Fruit fly (Drosophila melanogaster) whole organism, wandering third instar larva: ENCODE data around the gene Actn.

Source experiments
- Rel ChIP-seq, 2 experiments: fragments of 200-800 bp; sonication (Bioruptor generic) in 1 of 2; optimal IDR thresholded peaks; 2 replicates in 1 of 2; 3 replicates in 1 of 2; lab custom pipeline; 2016 to 2019; ENCODE audit warnings: mild to moderate bottlenecking in 2 of 2, missing biosample characterization in 2 of 2, missing genetic modification characterization in 2 of 2, moderate library complexity in 1 of 2
- lola ChIP-seq: fragments of >200 bp; optimal IDR thresholded peaks from 2 replicates; lab custom pipeline; 2017; ENCODE audit warnings: missing biosample characterization, missing genetic modification characterization
- psq ChIP-seq: fragments of 200-800 bp; sonication (Bioruptor generic); optimal IDR thresholded peaks from 3 replicates; lab custom pipeline; 2017; ENCODE audit warnings: missing biosample characterization, mild to moderate bottlenecking, missing genetic modification characterization, moderate library complexity

dm6 chrX:2024819-2025218 lies 17.3 kb downstream of the Actn start:
- TF ChIP-seq lola: no peak
- no peak for TF ChIP-seq Rel (GFP tag; optimal IDR thresholded peaks at IDR 0.05; lab: Kevin White, UChicago)
- no peak for TF ChIP-seq Rel (tag; optimal IDR thresholded peaks at IDR 0.05; lab: Kevin White, UChicago)
- no peak for TF ChIP-seq psq (GFP tag; lab: Kevin White, UChicago)
